Worm (Caenorhabditis elegans) whole organism, L3 larva: ENCODE measurements around the gene R155.3.
A peak's percentile ranks its signal among the peaks of the same experiment; 100 is the strongest.

Experiments used
- R02D3.7 ChIP-seq: fragments of 150-350 bp; optimal IDR thresholded peaks from 2 replicates; lab custom pipeline; 2014; ENCODE audit warnings: missing biosample characterization, missing genetic modification characterization
- aly-2 ChIP-seq: fragments of 150-350 bp; optimal IDR thresholded peaks from 2 replicates; lab custom pipeline; 2014; ENCODE audit warnings: missing biosample characterization, missing genetic modification characterization
- ama-1 ChIP-seq: fragments of 150-350 bp; optimal IDR thresholded peaks from 2 replicates; lab custom pipeline; 2018
- ceh-16 ChIP-seq: sonication (generic microtip); optimal IDR thresholded peaks from 2 replicates; lab custom pipeline; 2017; ENCODE audit warnings: missing biosample characterization, missing genetic modification characterization
- ceh-28 ChIP-seq: fragments of 150-350 bp; optimal IDR thresholded peaks from 2 replicates; lab custom pipeline; 2014; ENCODE audit warnings: missing biosample characterization, missing genetic modification reagents, missing genetic modification characterization
- ceh-82 ChIP-seq: fragments of 150-350 bp; optimal IDR thresholded peaks from 2 replicates; lab custom pipeline; 2014; ENCODE audit warnings: missing biosample characterization, missing genetic modification characterization
- ceh-9 ChIP-seq: sonication (generic microtip); optimal IDR thresholded peaks from 2 replicates; lab custom pipeline; 2018; ENCODE audit warnings: missing biosample characterization, missing genetic modification characterization
- egl-27 ChIP-seq: sonication (generic microtip); optimal IDR thresholded peaks from 4 replicates; lab custom pipeline; 2017; ENCODE audit warnings: missing biosample characterization, missing genetic modification reagents, missing genetic modification characterization
- egl-5 ChIP-seq: fragments of 150-350 bp; optimal IDR thresholded peaks from 2 replicates; lab custom pipeline; 2017; ENCODE audit warnings: missing biosample characterization, missing genetic modification reagents, missing genetic modification characterization, inconsistent platforms
- elt-1 ChIP-seq: fragments of 150-350 bp; optimal IDR thresholded peaks from 2 replicates; lab custom pipeline; 2014; ENCODE audit warnings: missing biosample characterization, missing genetic modification characterization
- elt-2 ChIP-seq: sonication (generic microtip); optimal IDR thresholded peaks from 2 replicates; lab custom pipeline; 2016; ENCODE audit warnings: missing genetic modification reagents, mild to moderate bottlenecking, missing genetic modification characterization, missing compliant biosample characterization
- elt-3 ChIP-seq, 3 experiments: fragments of 150-350 bp in 1 of 3; sonication (generic microtip) in 2 of 3; optimal IDR thresholded peaks; 2 replicates in 2 of 3; 4 replicates in 1 of 3; lab custom pipeline; 2014 to 2017; ENCODE audit warnings: missing biosample characterization in 3 of 3, missing genetic modification characterization in 3 of 3
- eor-1 ChIP-seq, 2 experiments: fragments of 150-350 bp; optimal IDR thresholded peaks; 2 replicates each; lab custom pipeline; 2014 to 2018; ENCODE audit warnings: missing biosample characterization in 2 of 2, missing genetic modification characterization in 2 of 2
- fkh-10 ChIP-seq: sonication (generic microtip); optimal IDR thresholded peaks from 2 replicates; lab custom pipeline; 2017; ENCODE audit warnings: missing biosample characterization, missing genetic modification reagents, missing genetic modification characterization
- fkh-2 ChIP-seq: fragments of 150-350 bp; optimal IDR thresholded peaks from 2 replicates; lab custom pipeline; 2014; ENCODE audit warnings: missing biosample characterization, missing genetic modification reagents, missing genetic modification characterization
- fos-1 ChIP-seq: fragments of 150-350 bp; optimal IDR thresholded peaks from 2 replicates; lab custom pipeline; 2014; ENCODE audit warnings: missing biosample characterization, missing genetic modification characterization
- hmg-11 ChIP-seq: sonication (generic microtip); optimal IDR thresholded peaks from 2 replicates; lab custom pipeline; 2016; ENCODE audit warnings: missing genetic modification characterization, missing compliant biosample characterization
- jun-1 ChIP-seq: fragments of 150-350 bp; optimal IDR thresholded peaks from 2 replicates; lab custom pipeline; 2014; ENCODE audit warnings: missing biosample characterization, missing genetic modification reagents, missing genetic modification characterization
- lin-15B ChIP-seq: fragments of 150-350 bp; optimal IDR thresholded peaks from 2 replicates; lab custom pipeline; 2014; ENCODE audit warnings: missing biosample characterization, missing genetic modification characterization
- lin-39 ChIP-seq: fragments of 150-350 bp; optimal IDR thresholded peaks from 2 replicates; lab custom pipeline; 2018; ENCODE audit warnings: missing biosample characterization, missing genetic modification reagents, missing genetic modification characterization
- lsy-12 ChIP-seq: sonication (generic microtip); optimal IDR thresholded peaks from 2 replicates; lab custom pipeline; 2016; ENCODE audit warnings: mild to moderate bottlenecking, missing genetic modification characterization, missing compliant biosample characterization
- mdl-1 ChIP-seq: fragments of 150-350 bp; optimal IDR thresholded peaks from 2 replicates; lab custom pipeline; 2014; ENCODE audit warnings: missing biosample characterization, missing genetic modification characterization
- mml-1 ChIP-seq: fragments of 150-350 bp; sonication (generic microtip); optimal IDR thresholded peaks from 3 replicates; lab custom pipeline; 2014; ENCODE audit warnings: missing biosample characterization, missing genetic modification characterization
- nfya-1 ChIP-seq: sonication (generic microtip); optimal IDR thresholded peaks from 2 replicates; lab custom pipeline; 2017; ENCODE audit warnings: missing genetic modification characterization, mild to moderate bottlenecking, missing compliant biosample characterization, antibody characterized with exemption, moderate library complexity; ENCODE audit not compliant: insufficient read depth
- nhr-11 ChIP-seq: fragments of 150-350 bp; optimal IDR thresholded peaks from 2 replicates; lab custom pipeline; 2014; ENCODE audit warnings: missing biosample characterization, missing genetic modification characterization
- nhr-12 ChIP-seq: fragments of 150-350 bp; optimal IDR thresholded peaks from 2 replicates; lab custom pipeline; 2014; ENCODE audit warnings: missing biosample characterization, missing genetic modification characterization
- nhr-23 ChIP-seq: fragments of 150-350 bp; optimal IDR thresholded peaks from 2 replicates; lab custom pipeline; 2014; ENCODE audit warnings: missing biosample characterization, missing genetic modification reagents, missing genetic modification characterization
- nhr-237 ChIP-seq: fragments of 150-350 bp; optimal IDR thresholded peaks from 2 replicates; lab custom pipeline; 2014; ENCODE audit warnings: missing biosample characterization, missing genetic modification characterization
- nhr-25 ChIP-seq: sonication (generic microtip); optimal IDR thresholded peaks from 2 replicates; lab custom pipeline; 2017; ENCODE audit warnings: missing biosample characterization, missing genetic modification characterization
- nhr-43 ChIP-seq: sonication (generic microtip); optimal IDR thresholded peaks from 2 replicates; lab custom pipeline; 2016; ENCODE audit warnings: mild to moderate bottlenecking, missing genetic modification characterization, missing compliant biosample characterization; ENCODE audit not compliant: poor library complexity, severe bottlenecking
- nhr-67 ChIP-seq: fragments of 150-350 bp; optimal IDR thresholded peaks from 2 replicates; lab custom pipeline; 2014; ENCODE audit warnings: missing biosample characterization, missing genetic modification characterization
- nhr-77 ChIP-seq: fragments of 150-350 bp; optimal IDR thresholded peaks from 2 replicates; lab custom pipeline; 2014; ENCODE audit warnings: missing biosample characterization, missing genetic modification characterization
- pha-4 ChIP-seq: fragments of 150-350 bp; optimal IDR thresholded peaks from 2 replicates; lab custom pipeline; 2014; ENCODE audit warnings: missing biosample characterization, missing genetic modification reagents, missing genetic modification characterization
- sea-2 ChIP-seq: fragments of 150-350 bp; sonication (generic microtip); optimal IDR thresholded peaks from 4 replicates; lab custom pipeline; 2014; ENCODE audit warnings: missing biosample characterization, missing genetic modification reagents, missing genetic modification characterization
- skn-1 ChIP-seq: fragments of 150-350 bp; optimal IDR thresholded peaks from 2 replicates; lab custom pipeline; 2014; ENCODE audit warnings: missing biosample characterization, missing genetic modification characterization
- snpc-4 ChIP-seq: fragments of 150-350 bp; optimal IDR thresholded peaks from 2 replicates; lab custom pipeline; 2014; ENCODE audit warnings: missing biosample characterization, missing genetic modification characterization
- tbx-2 ChIP-seq: sonication (generic microtip); optimal IDR thresholded peaks from 2 replicates; lab custom pipeline; 2016; ENCODE audit warnings: mild to moderate bottlenecking, missing genetic modification characterization, missing compliant biosample characterization
- unc-39 ChIP-seq: sonication (generic microtip); optimal IDR thresholded peaks from 4 replicates; lab custom pipeline; 2017; ENCODE audit warnings: missing biosample characterization, missing genetic modification characterization
- unc-62 ChIP-seq: fragments of 150-350 bp; sonication (generic microtip); optimal IDR thresholded peaks from 4 replicates; lab custom pipeline; 2014; ENCODE audit warnings: missing biosample characterization, missing genetic modification reagents, missing genetic modification characterization
- zag-1 ChIP-seq: fragments of 150-350 bp; optimal IDR thresholded peaks from 2 replicates; lab custom pipeline; 2014; ENCODE audit warnings: missing biosample characterization, missing genetic modification characterization
- ztf-11 ChIP-seq: fragments of 150-350 bp; optimal IDR thresholded peaks from 2 replicates; lab custom pipeline; 2014; ENCODE audit warnings: missing biosample characterization, missing genetic modification characterization
- ztf-4 ChIP-seq: fragments of 150-350 bp; optimal IDR thresholded peaks from 2 replicates; lab custom pipeline; 2014; ENCODE audit warnings: missing biosample characterization, missing genetic modification characterization

Gene R155.3

DNA sequence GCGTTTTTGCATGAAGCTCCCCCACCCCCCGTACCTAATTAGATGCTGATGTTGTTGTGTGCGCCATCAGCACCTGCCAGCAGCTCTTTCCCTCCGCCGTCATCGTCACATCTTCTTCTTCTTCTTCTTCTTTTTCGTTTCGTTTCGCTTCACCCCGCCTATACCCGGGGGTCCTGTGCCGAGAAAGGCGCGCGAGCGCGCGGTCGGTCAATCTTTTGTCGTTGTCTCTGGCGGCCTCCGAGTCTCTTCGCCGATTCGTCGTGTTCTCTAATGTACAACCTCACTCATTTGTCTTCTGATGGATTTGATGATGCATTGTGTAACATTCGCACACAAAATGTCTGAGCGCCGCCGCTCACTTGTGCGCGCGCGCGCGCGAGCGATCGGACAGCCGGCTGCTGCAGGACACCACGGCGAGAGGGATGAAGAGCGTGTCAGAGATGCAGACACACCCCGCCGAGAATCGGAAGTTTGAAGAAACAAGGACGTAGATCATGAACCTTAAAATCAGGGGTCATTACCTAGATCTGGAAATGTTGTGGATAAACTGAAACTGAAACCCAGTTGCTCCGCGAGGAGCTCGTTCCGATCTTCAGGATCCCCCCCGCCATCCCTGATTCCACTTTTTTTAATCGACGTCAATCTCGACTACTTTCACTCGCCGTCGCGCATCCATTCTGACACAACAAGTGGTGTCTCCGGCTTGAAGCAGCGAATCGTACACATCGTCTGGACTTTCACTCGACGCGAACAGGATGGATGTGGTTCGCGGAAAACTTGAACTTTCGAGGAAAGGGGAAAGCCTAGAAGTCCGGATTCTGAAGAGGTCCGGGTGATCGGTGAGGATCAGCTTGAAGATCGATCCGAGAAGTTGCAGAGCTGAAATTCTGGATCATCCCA is 52.9 kb downstream of the R155.3 start:
- peak; percentile 84 for TF ChIP-seq lsy-12
- TF ChIP-seq nhr-25 (tag; lab: Kevin White, UChicago) = peak; percentile 97
- TF ChIP-seq lin-39 (tag; lab: Kevin White, UChicago) = peak; percentile 100
- TF ChIP-seq mdl-1 (tag; lab: Kevin White, UChicago) = peak; percentile 56
- peak; percentile 12 for TF ChIP-seq fos-1
- TF ChIP-seq fkh-10 = peak; percentile 46
- peak; percentile 85 for TF ChIP-seq nhr-43 (tag; lab: Kevin White, UChicago)
- TF ChIP-seq jun-1 (tag; lab: Kevin White, UChicago) = peak; percentile 91
- TF ChIP-seq R02D3.7 (tag; lab: Kevin White, UChicago) = peak; percentile 57
- peak; percentile 65 for TF ChIP-seq ceh-82 (tag; lab: Kevin White, UChicago)
- peak; percentile 33 for TF ChIP-seq zag-1
- TF ChIP-seq ceh-28 (tag; lab: Kevin White, UChicago) = peak; percentile 68
- no peak for TF ChIP-seq ztf-11 (tag; lab: Kevin White, UChicago)
- peak; percentile 92 for TF ChIP-seq nfya-1
- TF ChIP-seq pha-4 (tag; lab: Kevin White, UChicago) = peak; percentile 89
- TF ChIP-seq eor-1 (tag; optimal IDR thresholded peaks at IDR 0.05; lab: Kevin White, UChicago) = no peak
- no peak for TF ChIP-seq ztf-4 (tag; lab: Kevin White, UChicago)
- TF ChIP-seq elt-3 (tag; optimal IDR thresholded peaks at IDR 0.05; lab: Kevin White, UChicago) = peak in 1 of 3 experiments; percentile 49
- peak; percentile 29 for TF ChIP-seq nhr-11
- peak; percentile 57 for TF ChIP-seq sea-2 (GFP tag; lab: Kevin White, UChicago)
- TF ChIP-seq hmg-11 = peak; percentile 77
- peak; percentile 73 for TF ChIP-seq tbx-2 (tag; lab: Kevin White, UChicago)
- TF ChIP-seq ama-1 (lab: Kevin White, UChicago) = peak; percentile 16
- no peak for TF ChIP-seq mml-1
- TF ChIP-seq nhr-12 (tag; lab: Kevin White, UChicago) = no peak
- TF ChIP-seq elt-1 (tag; lab: Kevin White, UChicago) = peak; percentile 92
- peak; percentile 96 for TF ChIP-seq unc-62
- TF ChIP-seq nhr-237 = no peak
- TF ChIP-seq egl-27 (tag; lab: Kevin White, UChicago) = peak; percentile 96
- peak; percentile 72 for TF ChIP-seq egl-5 (tag; lab: Kevin White, UChicago)
- TF ChIP-seq skn-1 = peak; percentile 60
- peak; percentile 94 for TF ChIP-seq nhr-23 (tag; lab: Kevin White, UChicago)
- no peak for TF ChIP-seq nhr-77 (tag; lab: Kevin White, UChicago)
- peak; percentile 46 for TF ChIP-seq ceh-16
- peak; percentile 58 for TF ChIP-seq lin-15B (tag; lab: Kevin White, UChicago)
- peak; percentile 46 for TF ChIP-seq snpc-4 (tag; lab: Kevin White, UChicago)

DNA sequence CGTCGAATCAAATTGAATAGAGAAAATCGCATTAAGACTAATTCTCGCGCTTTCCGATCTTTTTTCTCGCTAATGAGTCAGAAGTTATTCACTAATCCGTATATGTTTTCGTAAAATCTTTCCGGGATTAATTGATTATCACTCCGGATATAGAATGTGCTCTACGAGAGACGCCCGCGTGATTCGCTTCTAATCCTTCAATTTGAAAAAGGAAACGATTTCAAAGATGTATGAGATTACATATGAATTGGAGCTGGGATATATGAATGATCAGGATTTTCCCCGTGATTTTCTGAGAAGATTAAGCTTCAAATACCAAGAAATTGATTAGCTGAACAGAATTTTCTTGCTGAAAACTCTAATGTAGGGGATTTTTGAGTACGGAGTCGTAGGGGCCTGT is 54.0 kb downstream of the R155.3 start:
- TF ChIP-seq jun-1 (tag; lab: Kevin White, UChicago) (no peak), mdl-1 (tag; lab: Kevin White, UChicago) (no peak), nhr-67 (no peak), ama-1 (lab: Kevin White, UChicago) (no peak), nfya-1 (no peak), aly-2 (no peak), lsy-12 (no peak), ceh-9 (tag; lab: Kevin White, UChicago) (no peak), eor-1 (tag; optimal IDR thresholded peaks at IDR 0.05; lab: Kevin White, UChicago) (no peak), hmg-11 (no peak), elt-2 (tag; lab: Kevin White, UChicago) (no peak), lin-15B (tag; lab: Kevin White, UChicago) (no peak), lin-39 (tag; lab: Kevin White, UChicago) (no peak), unc-39 (tag; lab: Kevin White, UChicago) (no peak), ceh-28 (tag; lab: Kevin White, UChicago) (no peak), ceh-16 (no peak), elt-3 (tag; optimal IDR thresholded peaks at IDR 0.05; lab: Kevin White, UChicago) (no peak), sea-2 (GFP tag; lab: Kevin White, UChicago) (no peak), pha-4 (tag; lab: Kevin White, UChicago) (no peak), fkh-2 (tag; lab: Kevin White, UChicago) (no peak)
- TF ChIP-seq, all 47 proteins: peak for 0
